Worm (Caenorhabditis elegans) whole organism, L1 larva: Measurements from ENCODE around the gene msp-64.

Source experiments
- ceh-8 ChIP-seq: fragments of 200-800 bp; sonication (Bioruptor generic); optimal IDR thresholded peaks from 2 replicates; lab custom pipeline; 2018; ENCODE audit warnings: mild to moderate bottlenecking, missing genetic modification characterization, moderate library complexity, missing compliant biosample characterization
- dpl-1 ChIP-seq, 3 experiments: fragments of 150-350 bp in 2 of 3; sonication (generic microtip) in 1 of 3; optimal IDR thresholded peaks; 2 replicates each; lab custom pipeline; 2014 to 2017; ENCODE audit warnings: missing biosample characterization in 3 of 3, missing genetic modification characterization in 3 of 3, missing genetic modification reagents in 3 of 3
- elt-2 ChIP-seq: sonication (generic microtip); optimal IDR thresholded peaks from 2 replicates; lab custom pipeline; 2016; ENCODE audit warnings: missing genetic modification characterization, mild to moderate bottlenecking, inconsistent platforms, missing compliant biosample characterization, missing genetic modification reagents
- irx-1 ChIP-seq: sonication (generic microtip); optimal IDR thresholded peaks from 2 replicates; lab custom pipeline; 2016; ENCODE audit warnings: missing genetic modification characterization, missing compliant biosample characterization
- jun-1 ChIP-seq: fragments of 150-350 bp; optimal IDR thresholded peaks from 2 replicates; lab custom pipeline; 2014; ENCODE audit warnings: missing biosample characterization, missing genetic modification reagents, missing genetic modification characterization
- mab-9 ChIP-seq: fragments of 200-800 bp; sonication (Bioruptor generic); IDR thresholded peaks from 2 replicates; pipeline ENCODE4 v1.3.6; 2022; ENCODE audit warnings: missing genetic modification reagents, missing genetic modification characterization, missing compliant biosample characterization
- nhr-11 ChIP-seq: fragments of 150-350 bp; optimal IDR thresholded peaks from 2 replicates; lab custom pipeline; 2014; ENCODE audit warnings: missing biosample characterization, missing genetic modification characterization
- nhr-237 ChIP-seq: fragments of 150-350 bp; optimal IDR thresholded peaks from 2 replicates; lab custom pipeline; 2014; ENCODE audit warnings: missing biosample characterization, missing genetic modification characterization
- nhr-85 ChIP-seq: sonication (generic microtip); peaks from one replicate; lab custom pipeline; 2016; ENCODE audit warnings: missing genetic modification characterization, inconsistent platforms, missing compliant biosample characterization
- vab-15 ChIP-seq: sonication (generic microtip); optimal IDR thresholded peaks from 2 replicates; lab custom pipeline; 2017; ENCODE audit warnings: missing genotype, mild to moderate bottlenecking, missing genetic modification characterization, missing compliant biosample characterization

DNA sequence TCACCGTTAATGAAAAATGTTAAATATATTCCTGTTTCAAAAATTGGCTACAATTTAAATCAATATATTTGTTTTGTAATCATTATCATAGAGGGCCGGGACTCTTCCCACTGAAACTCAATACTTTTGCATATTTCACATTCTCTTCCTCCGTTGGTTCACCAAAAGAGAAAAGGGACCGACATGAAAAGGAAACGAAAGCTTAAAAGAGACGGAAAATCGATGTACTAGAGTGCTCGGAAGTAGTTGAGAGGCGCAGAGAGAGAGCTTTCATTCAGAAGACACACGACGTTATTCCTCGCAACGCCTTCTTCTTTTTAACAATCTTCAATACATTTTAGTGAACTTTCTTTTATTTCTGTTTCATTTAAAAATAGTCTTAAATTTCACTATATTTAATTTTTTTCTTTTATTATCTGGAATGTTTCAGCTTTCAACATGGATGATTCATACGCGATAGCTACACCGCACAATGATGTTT lies 10.2 kb upstream of the msp-64 start, which contains the start of gene ehs-1:
- TF ChIP-seq jun-1 (no peak), vab-15 (tag; lab: Kevin White, UChicago) (no peak), mab-9 (GFP tag; lab: Robert Waterston, UW) (no peak), nhr-237 (tag; lab: Kevin White, UChicago) (no peak), ceh-8 (GFP tag; lab: Kevin White, UChicago) (no peak), nhr-11 (tag; lab: Kevin White, UChicago) (no peak), dpl-1 (GFP tag; optimal IDR thresholded peaks at IDR 0.05; lab: Kevin White, UChicago) (no peak), irx-1 (tag; lab: Kevin White, UChicago) (no peak), nhr-85 (tag; lab: Kevin White, UChicago) (no peak), elt-2 (tag; lab: Kevin White, UChicago) (no peak)
